Worm (Caenorhabditis elegans) whole organism, late embryonic: Measurements from ENCODE around the gene djr-1.1.

ENCODE experiments used
- T23F11.4 ChIP-seq: fragments of 200-800 bp; sonication (Bioruptor generic); optimal IDR thresholded peaks from 2 replicates; lab custom pipeline; 2018; ENCODE audit warnings: mild to moderate bottlenecking, missing genetic modification characterization, missing compliant biosample characterization
- ceh-18 ChIP-seq: sonication (generic microtip); optimal IDR thresholded peaks from 2 replicates; lab custom pipeline; 2016; ENCODE audit warnings: missing genetic modification characterization, missing compliant biosample characterization
- ceh-34 ChIP-seq: sonication (generic microtip); optimal IDR thresholded peaks from 2 replicates; lab custom pipeline; 2016; ENCODE audit warnings: mild to moderate bottlenecking, missing genetic modification characterization, missing compliant biosample characterization
- dve-1 ChIP-seq: sonication (generic microtip); optimal IDR thresholded peaks from 2 replicates; lab custom pipeline; 2017; ENCODE audit warnings: antibody characterized with exemption, mild to moderate bottlenecking, missing genetic modification characterization, missing compliant biosample characterization
- nhr-11 ChIP-seq: fragments of 150-350 bp; optimal IDR thresholded peaks from 2 replicates; lab custom pipeline; 2014; ENCODE audit warnings: missing biosample characterization, missing genetic modification characterization

ce11 chrII:247736-248135 is 42.6 kb upstream of the djr-1.1 start:
- TF ChIP-seq ceh-18 (no peak), ceh-34 (no peak), T23F11.4 (GFP tag; lab: Kevin White, UChicago) (no peak), dve-1 (tag; lab: Kevin White, UChicago) (no peak), nhr-11 (no peak)
